Worm (Caenorhabditis elegans) whole organism, L3 larva: Measurements from ENCODE around the gene H12D21.5.

Source experiments
- ama-1 ChIP-seq: fragments of 150-350 bp; optimal IDR thresholded peaks from 2 replicates; lab custom pipeline; 2018
- ceh-82 ChIP-seq: fragments of 150-350 bp; optimal IDR thresholded peaks from 2 replicates; lab custom pipeline; 2014; ENCODE audit warnings: missing biosample characterization, missing genetic modification characterization
- ceh-9 ChIP-seq: sonication (generic microtip); optimal IDR thresholded peaks from 2 replicates; lab custom pipeline; 2018; ENCODE audit warnings: missing biosample characterization, missing genetic modification characterization
- daf-12 ChIP-seq: fragments of 150-350 bp; optimal IDR thresholded peaks from 2 replicates; lab custom pipeline; 2014; ENCODE audit warnings: missing biosample characterization, missing genetic modification reagents, missing genetic modification characterization
- elt-1 ChIP-seq: fragments of 150-350 bp; optimal IDR thresholded peaks from 2 replicates; lab custom pipeline; 2014; ENCODE audit warnings: missing biosample characterization, missing genetic modification characterization
- nhr-25 ChIP-seq: sonication (generic microtip); optimal IDR thresholded peaks from 2 replicates; lab custom pipeline; 2017; ENCODE audit warnings: missing biosample characterization, missing genetic modification characterization
- nhr-77 ChIP-seq: fragments of 150-350 bp; optimal IDR thresholded peaks from 2 replicates; lab custom pipeline; 2014; ENCODE audit warnings: missing biosample characterization, missing genetic modification characterization
- snpc-4 ChIP-seq: fragments of 150-350 bp; optimal IDR thresholded peaks from 2 replicates; lab custom pipeline; 2014; ENCODE audit warnings: missing biosample characterization, missing genetic modification characterization
- unc-62 ChIP-seq: fragments of 150-350 bp; sonication (generic microtip); optimal IDR thresholded peaks from 4 replicates; lab custom pipeline; 2014; ENCODE audit warnings: missing biosample characterization, missing genetic modification reagents, missing genetic modification characterization
- ztf-11 ChIP-seq: fragments of 150-350 bp; optimal IDR thresholded peaks from 2 replicates; lab custom pipeline; 2014; ENCODE audit warnings: missing biosample characterization, missing genetic modification characterization

DNA sequence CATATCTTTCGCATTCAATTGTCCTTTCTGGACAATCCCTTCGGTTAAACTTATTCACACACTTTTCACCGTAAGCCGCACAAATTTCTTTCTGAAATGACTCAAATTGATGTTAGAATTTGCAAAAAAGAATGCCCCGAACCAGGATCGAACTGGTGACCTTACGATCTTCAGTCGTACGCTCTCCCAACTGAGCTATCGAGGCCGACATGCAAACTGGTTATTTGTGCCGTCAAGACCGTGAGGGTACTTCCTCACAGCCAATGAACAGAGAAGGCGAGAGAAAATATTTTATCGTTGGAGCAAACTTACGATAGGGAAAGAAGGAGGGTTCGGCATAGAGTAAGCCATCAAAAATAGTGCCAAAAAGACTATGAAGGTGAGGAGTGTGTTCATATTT is 17.5 kb upstream of the H12D21.5 start:
- no peak for TF ChIP-seq unc-62 (GFP tag; lab: Kevin White, UChicago)
- TF ChIP-seq nhr-25 = no peak
- no peak for TF ChIP-seq ama-1 (lab: Kevin White, UChicago)
- no peak for TF ChIP-seq elt-1 (tag; lab: Kevin White, UChicago)
- no peak for TF ChIP-seq ceh-82 (tag; lab: Kevin White, UChicago)
- TF ChIP-seq nhr-77 (tag; lab: Kevin White, UChicago) = no peak
- TF ChIP-seq daf-12 (tag; lab: Kevin White, UChicago) = no peak
- TF ChIP-seq snpc-4 (tag; lab: Kevin White, UChicago) = peak; percentile 98
- TF ChIP-seq ztf-11 = no peak
- TF ChIP-seq ceh-9 (tag; lab: Kevin White, UChicago) = no peak
